Worm (Caenorhabditis elegans) whole organism, L1 larva: ENCODE measurements around the gene vamp-7.

Experiments
- C04F5.9 ChIP-seq: sonication (generic microtip); optimal IDR thresholded peaks from 2 replicates; lab custom pipeline; 2016; ENCODE audit warnings: missing genetic modification characterization, missing compliant biosample characterization
- C16A3.4 ChIP-seq: fragments of 150-350 bp; optimal IDR thresholded peaks from 2 replicates; lab custom pipeline; 2014; ENCODE audit warnings: missing biosample characterization, missing genetic modification characterization
- C34B4.2 ChIP-seq: sonication (generic microtip); optimal IDR thresholded peaks from 2 replicates; lab custom pipeline; 2017; ENCODE audit warnings: mild to moderate bottlenecking, missing genetic modification characterization, missing compliant biosample characterization
- alr-1 ChIP-seq: fragments of 200-800 bp; sonication (Bioruptor generic); optimal IDR thresholded peaks from 2 replicates; lab custom pipeline; 2018; ENCODE audit warnings: borderline replicate concordance, mild to moderate bottlenecking, missing genetic modification characterization, missing compliant biosample characterization
- blmp-1 ChIP-seq: fragments of 150-350 bp; optimal IDR thresholded peaks from 2 replicates; lab custom pipeline; 2014; ENCODE audit warnings: missing biosample characterization, missing genetic modification characterization
- ceh-63 ChIP-seq: fragments of 200-800 bp; sonication (Bioruptor generic); optimal IDR thresholded peaks from 2 replicates; lab custom pipeline; 2018; ENCODE audit warnings: mild to moderate bottlenecking, missing genetic modification characterization, missing compliant biosample characterization
- ceh-8 ChIP-seq: fragments of 200-800 bp; sonication (Bioruptor generic); optimal IDR thresholded peaks from 2 replicates; lab custom pipeline; 2018; ENCODE audit warnings: mild to moderate bottlenecking, missing genetic modification characterization, moderate library complexity, missing compliant biosample characterization
- ceh-82 ChIP-seq, 3 experiments: fragments of 150-350 bp in 1 of 3; sonication (generic microtip) in 2 of 3; optimal IDR thresholded peaks; 2 replicates each; lab custom pipeline; 2014 to 2017; ENCODE audit warnings: missing biosample characterization in 3 of 3, missing genetic modification characterization in 3 of 3
- dsc-1 ChIP-seq: sonication (generic microtip); optimal IDR thresholded peaks from 2 replicates; lab custom pipeline; 2016; ENCODE audit warnings: mild to moderate bottlenecking, missing genetic modification characterization, missing compliant biosample characterization
- efl-3 ChIP-seq: fragments of 200-800 bp; sonication (Bioruptor generic); optimal IDR thresholded peaks from 2 replicates; lab custom pipeline; 2018; ENCODE audit warnings: mild to moderate bottlenecking, missing genetic modification characterization, missing compliant biosample characterization
- egl-27 ChIP-seq, 2 experiments: fragments of 150-350 bp in 1 of 2; sonication (generic microtip); optimal IDR thresholded peaks; 3 replicates each; lab custom pipeline; 2017 to 2018; ENCODE audit warnings: missing biosample characterization in 2 of 2, missing genetic modification characterization in 2 of 2, missing genetic modification reagents in 2 of 2
- fkh-4 ChIP-seq: sonication (generic microtip); optimal IDR thresholded peaks from 2 replicates; lab custom pipeline; 2016; ENCODE audit warnings: missing compliant biosample characterization, missing genetic modification characterization, borderline replicate concordance
- grh-1 ChIP-seq: fragments of 200-800 bp; sonication (Bioruptor generic); IDR thresholded peaks from 2 replicates; pipeline ENCODE4 v1.3.6; 2022; ENCODE audit warnings: missing genetic modification reagents, missing genetic modification characterization, missing compliant biosample characterization
- hlh-17 ChIP-seq: fragments of 200-800 bp; sonication (Bioruptor generic); optimal IDR thresholded peaks from 2 replicates; lab custom pipeline; 2018; ENCODE audit warnings: missing genetic modification characterization, mild to moderate bottlenecking, missing compliant biosample characterization, moderate library complexity, borderline replicate concordance
- hpl-2 ChIP-seq: fragments of 150-350 bp; optimal IDR thresholded peaks from 2 replicates; lab custom pipeline; 2014; ENCODE audit warnings: missing biosample characterization, missing genetic modification reagents, missing genetic modification characterization
- irx-1 ChIP-seq: sonication (generic microtip); optimal IDR thresholded peaks from 2 replicates; lab custom pipeline; 2016; ENCODE audit warnings: missing genetic modification characterization, missing compliant biosample characterization
- lin-13 ChIP-seq: fragments of 150-350 bp; optimal IDR thresholded peaks from 2 replicates; lab custom pipeline; 2014; ENCODE audit warnings: missing biosample characterization, missing genetic modification reagents, missing genetic modification characterization
- lin-35 ChIP-seq, 2 experiments: fragments of 150-350 bp; optimal IDR thresholded peaks; 2 replicates each; lab custom pipeline; 2014; ENCODE audit warnings: missing biosample characterization in 2 of 2, missing genetic modification characterization in 2 of 2, missing genetic modification reagents in 2 of 2
- mab-9 ChIP-seq: fragments of 200-800 bp; sonication (Bioruptor generic); IDR thresholded peaks from 2 replicates; pipeline ENCODE4 v1.3.6; 2022; ENCODE audit warnings: missing genetic modification reagents, missing genetic modification characterization, missing compliant biosample characterization
- mdl-1 ChIP-seq, 2 experiments: fragments of 150-350 bp; optimal IDR thresholded peaks; 2 replicates each; lab custom pipeline; 2014 to 2017; ENCODE audit warnings: missing biosample characterization in 2 of 2, missing genetic modification characterization in 2 of 2, inconsistent platforms in 1 of 2
- mef-2 ChIP-seq: fragments of 150-350 bp; optimal IDR thresholded peaks from 2 replicates; lab custom pipeline; 2014; ENCODE audit warnings: missing biosample characterization, missing genetic modification characterization
- nhr-11 ChIP-seq: fragments of 150-350 bp; optimal IDR thresholded peaks from 2 replicates; lab custom pipeline; 2014; ENCODE audit warnings: missing biosample characterization, missing genetic modification characterization
- nhr-19 ChIP-seq: fragments of 200-800 bp; sonication (Bioruptor generic); conservative IDR thresholded peaks from 2 replicates; pipeline ENCODE4 v1.3.6; 2022; ENCODE audit warnings: missing genetic modification characterization, missing compliant biosample characterization
- nhr-28 ChIP-seq: fragments of 150-350 bp; optimal IDR thresholded peaks from 2 replicates; lab custom pipeline; 2014; ENCODE audit warnings: missing biosample characterization, missing genetic modification characterization
- nhr-90 ChIP-seq: sonication (generic microtip); optimal IDR thresholded peaks from 2 replicates; lab custom pipeline; 2016; ENCODE audit warnings: mild to moderate bottlenecking, missing genetic modification characterization, missing compliant biosample characterization; ENCODE audit not compliant: poor library complexity
- pag-3 ChIP-seq: sonication (generic microtip); optimal IDR thresholded peaks from 2 replicates; lab custom pipeline; 2017; ENCODE audit warnings: missing genetic modification characterization, mild to moderate bottlenecking, missing compliant biosample characterization, antibody characterized with exemption, borderline replicate concordance; ENCODE audit not compliant: insufficient read depth
- skn-1 ChIP-seq: fragments of 150-350 bp; optimal IDR thresholded peaks from 2 replicates; lab custom pipeline; 2014; ENCODE audit warnings: missing biosample characterization, missing genetic modification characterization
- sox-4 ChIP-seq: sonication (generic microtip); optimal IDR thresholded peaks from 2 replicates; lab custom pipeline; 2016; ENCODE audit warnings: missing genetic modification characterization, missing compliant biosample characterization
- tlp-1 ChIP-seq: fragments of 150-350 bp; optimal IDR thresholded peaks from 2 replicates; lab custom pipeline; 2014; ENCODE audit warnings: missing biosample characterization, missing genetic modification characterization
- unc-130 ChIP-seq: fragments of 150-350 bp; optimal IDR thresholded peaks from 2 replicates; lab custom pipeline; 2017; ENCODE audit warnings: missing biosample characterization, missing genetic modification characterization, inconsistent platforms
- unc-30 ChIP-seq: sonication (generic microtip); optimal IDR thresholded peaks from 2 replicates; lab custom pipeline; 2017; ENCODE audit warnings: missing biosample characterization, missing genetic modification characterization
- unc-62 ChIP-seq: fragments of 150-350 bp; optimal IDR thresholded peaks from 2 replicates; lab custom pipeline; 2014; ENCODE audit warnings: missing biosample characterization, missing genetic modification reagents, missing genetic modification characterization
- unc-98 ChIP-seq: fragments of 200-800 bp; sonication (Bioruptor generic); IDR thresholded peaks from 2 replicates; pipeline ENCODE4 v1.3.6; 2022; ENCODE audit warnings: missing genetic modification characterization, missing compliant biosample characterization
- xbp-1 ChIP-seq: sonication (generic microtip); optimal IDR thresholded peaks from 2 replicates; lab custom pipeline; 2016; ENCODE audit warnings: missing genetic modification characterization, missing compliant biosample characterization
- zag-1 ChIP-seq: fragments of 150-350 bp; optimal IDR thresholded peaks from 2 replicates; lab custom pipeline; 2014; ENCODE audit warnings: missing biosample characterization, missing genetic modification characterization
- zip-4 ChIP-seq: fragments of 200-800 bp; sonication (Bioruptor generic); optimal IDR thresholded peaks from 2 replicates; lab custom pipeline; 2018; ENCODE audit warnings: mild to moderate bottlenecking, missing genetic modification characterization, moderate library complexity, missing compliant biosample characterization
- ztf-11 ChIP-seq, 2 experiments: sonication (generic microtip); optimal IDR thresholded peaks; 2 replicates each; lab custom pipeline; 2016 to 2017; ENCODE audit warnings: missing genetic modification characterization in 2 of 2, missing biosample characterization in 1 of 2, missing compliant biosample characterization in 1 of 2
- ztf-4 ChIP-seq: fragments of 150-350 bp; optimal IDR thresholded peaks from 2 replicates; lab custom pipeline; 2014; ENCODE audit warnings: missing biosample characterization, missing genetic modification characterization

The vamp-7 gene

ce11 chrIV:2601988-2602861 lies 5.6 kb upstream of the vamp-7 start (continued):
- TF ChIP-seq nhr-19 (peak; percentile 99), xbp-1 (tag; lab: Kevin White, UChicago) (peak; percentile 97), nhr-90 (tag; lab: Kevin White, UChicago) (peak; percentile 99), grh-1 (GFP tag; lab: Robert Waterston, UW) (peak; percentile 98), C16A3.4 (tag; lab: Kevin White, UChicago) (peak; percentile 96), unc-130 (tag; lab: Kevin White, UChicago) (peak; percentile 99), ceh-82 (tag; optimal IDR thresholded peaks at IDR 0.05; lab: Kevin White, UChicago) (peak; percentile 90 to 93 (median 90)), mdl-1 (tag; optimal IDR thresholded peaks at IDR 0.05; lab: Kevin White, UChicago) (peak; percentile 39 to 100), hlh-17 (GFP tag; lab: Kevin White, UChicago) (no peak), zip-4 (peak; percentile 87), nhr-11 (peak; percentile 99), ceh-63 (no peak), irx-1 (peak; percentile 96), dsc-1 (tag; lab: Kevin White, UChicago) (peak; percentile 96), ceh-8 (peak; percentile 97), nhr-28 (tag; lab: Kevin White, UChicago) (peak; percentile 75), ztf-11 (tag; optimal IDR thresholded peaks at IDR 0.05; lab: Kevin White, UChicago) (peak in 1 of 2 experiments; percentile 86), C34B4.2 (tag; lab: Kevin White, UChicago) (peak; percentile 59), skn-1 (peak; percentile 98), egl-27 (tag; optimal IDR thresholded peaks at IDR 0.05; lab: Kevin White, UChicago) (peak in 1 of 2 experiments; percentile 71), pag-3 (tag; lab: Kevin White, UChicago) (peak; percentile 66), mab-9 (GFP tag; lab: Robert Waterston, UW) (peak; percentile 94), hpl-2 (GFP tag; lab: Kevin White, UChicago) (peak; percentile 95), efl-3 (GFP tag; lab: Kevin White, UChicago) (peak; percentile 75), tlp-1 (tag; lab: Kevin White, UChicago) (no peak), alr-1 (tag; lab: Kevin White, UChicago) (no peak), lin-35 (GFP tag; optimal IDR thresholded peaks at IDR 0.05; lab: Kevin White, UChicago) (peak; percentile 89 to 96), C04F5.9 (peak; percentile 92), unc-62 (GFP tag; lab: Kevin White, UChicago) (no peak), unc-30 (tag; lab: Kevin White, UChicago) (no peak), ztf-4 (tag; lab: Kevin White, UChicago) (peak; percentile 98), fkh-4 (tag; lab: Kevin White, UChicago) (peak; percentile 64)

- TF ChIP-seq ztf-11 (tag; optimal IDR thresholded peaks at IDR 0.05; lab: Kevin White, UChicago) (no peak), zag-1 (tag; lab: Kevin White, UChicago) (no peak), egl-27 (tag; optimal IDR thresholded peaks at IDR 0.05; lab: Kevin White, UChicago) (no peak), ceh-63 (no peak), unc-98 (GFP tag; lab: Robert Waterston, UW) (no peak), mef-2 (tag; lab: Kevin White, UChicago) (no peak), lin-13 (GFP tag; lab: Kevin White, UChicago) (peak; percentile 28), hlh-17 (GFP tag; lab: Kevin White, UChicago) (peak; percentile 27), blmp-1 (tag; lab: Kevin White, UChicago) (no peak), sox-4 (tag; lab: Kevin White, UChicago) (no peak)
Measured at ce11 chrIV:2602862-2603189, 5.0 kb upstream of the vamp-7 start.
